Fruit fly (Drosophila melanogaster): ENCODE measurements around the gene CG7294.

DNA sequence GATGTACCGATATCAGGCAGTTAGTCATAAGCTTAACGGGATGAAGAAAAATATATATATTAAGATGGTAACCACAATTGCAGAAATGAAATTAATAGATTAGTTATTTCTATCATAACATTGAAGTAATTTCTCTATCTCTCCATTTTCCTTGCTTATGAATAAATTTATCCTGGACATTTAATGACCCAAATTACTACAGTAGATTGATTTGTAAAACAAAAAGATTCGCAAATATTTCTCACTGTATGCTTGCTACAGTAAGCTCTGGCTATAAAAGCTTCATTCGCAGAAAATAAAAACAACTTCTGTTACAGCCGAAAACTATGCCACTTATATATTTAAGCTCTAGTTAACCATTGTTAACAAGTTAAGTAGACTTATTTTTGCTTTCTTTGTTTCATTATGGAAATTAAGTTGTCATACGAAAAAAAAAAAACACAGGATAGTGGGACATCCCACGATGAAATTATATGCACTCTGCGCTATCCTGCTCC is 8.4 kb downstream of the CG7294 start, which contains the start of gene CG17105:
- TF ChIP-seq pad (GFP tag; optimal IDR thresholded peaks at IDR 0.05) (no peak), kay (GFP tag; ENCODE audit: borderline replicate concordance) (no peak), cnc (optimal IDR thresholded peaks at IDR 0.05) (no peak), tj (GFP tag; optimal IDR thresholded peaks at IDR 0.05) (no peak), CG33017 (tag; optimal IDR thresholded peaks at IDR 0.05) (no peak), CG14711 (tag; optimal IDR thresholded peaks at IDR 0.05) (no peak)
